Worm (Caenorhabditis elegans): ENCODE measurements around the gene cbd-1.
"Not testable (repeated sequence)": the region's sequence is repeated elsewhere in the genome, so short reads cannot be mapped to it uniquely, and the experiment has no call there.

The cbd-1 gene

DNA sequence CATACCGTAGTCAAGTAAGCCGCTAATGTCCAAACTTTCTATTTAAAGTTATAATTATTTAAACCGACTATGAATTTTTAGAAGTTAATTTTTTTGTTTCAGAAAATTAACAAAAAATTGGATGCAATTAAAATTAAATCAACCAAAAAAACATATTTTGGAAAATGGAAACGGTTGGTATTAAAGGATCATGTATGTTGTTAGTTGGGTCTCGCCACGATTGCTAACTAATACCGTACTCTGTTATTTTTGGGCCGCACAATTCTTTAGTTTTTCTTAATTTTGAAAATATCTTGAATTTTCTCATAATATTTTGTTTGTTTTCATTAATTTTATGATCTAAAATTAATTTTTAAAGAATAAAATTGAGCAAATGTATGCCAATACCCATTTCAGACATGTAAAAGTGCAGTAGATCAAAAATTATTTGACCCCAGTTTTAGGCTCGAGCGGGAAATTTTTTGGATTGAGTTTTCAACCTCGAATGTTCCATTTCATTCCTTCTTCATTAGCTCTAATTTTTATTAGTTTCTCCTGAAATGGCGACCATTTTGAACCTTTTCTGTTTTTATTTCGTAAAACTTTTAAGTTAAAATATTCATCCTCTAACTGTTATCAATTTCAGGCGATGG is at the start of gene cbd-1:
Gene cbd-1, plus strand, starts transcription at position 626 of the 632 bp plus-strand sequence.
- TF ChIP-seq tbx-8 (GFP tag; optimal IDR thresholded peaks at IDR 0.05) (no peak), lin-32 (GFP tag; optimal IDR thresholded peaks at IDR 0.05) (no peak), ceh-43 (GFP tag; optimal IDR thresholded peaks at IDR 0.05) (no peak), mls-2 (tag; optimal IDR thresholded peaks at IDR 0.05) (no peak), hlh-1 (tag; optimal IDR thresholded peaks at IDR 0.05) (no peak), nhr-28 (tag; optimal IDR thresholded peaks at IDR 0.05) (no peak), zip-8 (tag; optimal IDR thresholded peaks at IDR 0.05) (no peak), nhr-12 (tag; optimal IDR thresholded peaks at IDR 0.05) (no peak), ces-1 (GFP tag; optimal IDR thresholded peaks at IDR 0.05) (no peak), lsy-2 (tag; optimal IDR thresholded peaks at IDR 0.05) (no peak), ham-2 (GFP tag; optimal IDR thresholded peaks at IDR 0.05) (no peak), unc-39 (tag; optimal IDR thresholded peaks at IDR 0.05) (no peak), sptf-1 (tag; optimal IDR thresholded peaks at IDR 0.05) (no peak), flh-1 (GFP tag; optimal IDR thresholded peaks at IDR 0.05) (no peak), blmp-1 (tag; optimal IDR thresholded peaks at IDR 0.05) (no peak)

DNA sequence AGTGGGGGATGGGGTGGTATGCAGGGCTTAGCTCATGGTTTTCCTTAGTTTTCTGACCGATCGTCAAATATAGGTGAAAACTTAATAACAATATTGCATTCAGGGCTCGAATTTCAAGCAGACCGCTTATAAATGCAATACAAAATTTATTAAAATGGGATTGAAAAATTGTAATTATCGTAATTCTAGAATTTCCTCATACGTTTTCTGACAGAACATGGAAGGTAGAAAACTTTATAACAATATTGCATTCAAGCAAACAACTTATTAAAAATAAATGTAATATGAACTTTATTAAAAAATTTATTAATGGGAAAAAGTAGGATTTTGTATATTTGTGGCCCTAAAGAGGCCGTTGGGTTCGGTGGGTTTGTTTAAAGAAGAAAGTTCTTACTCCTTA is 49.1 kb upstream of the cbd-1 start:
- TF ChIP-seq M03D4.4 (tag; optimal IDR thresholded peaks at IDR 0.05): no peak

DNA sequence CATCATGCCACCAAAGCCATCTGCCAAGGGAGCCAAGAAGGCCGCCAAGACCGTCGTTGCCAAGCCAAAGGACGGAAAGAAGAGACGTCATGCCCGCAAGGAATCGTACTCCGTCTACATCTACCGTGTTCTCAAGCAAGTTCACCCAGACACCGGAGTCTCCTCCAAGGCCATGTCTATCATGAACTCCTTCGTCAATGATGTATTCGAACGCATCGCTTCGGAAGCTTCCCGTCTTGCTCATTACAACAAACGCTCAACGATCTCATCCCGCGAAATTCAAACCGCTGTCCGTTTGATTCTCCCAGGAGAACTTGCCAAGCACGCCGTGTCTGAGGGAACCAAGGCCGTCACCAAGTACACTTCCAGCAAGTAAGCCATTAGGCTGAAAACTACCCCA is 48.0 kb upstream of the cbd-1 start, which contains the start of gene his-48:
Gene his-48, plus strand, starts transcription at position 5 of the 400 bp plus-strand sequence.
- TF ChIP-seq sem-2 (GFP tag; optimal IDR thresholded peaks at IDR 0.05); snpc-4 (tag; optimal IDR thresholded peaks at IDR 0.05); blmp-1 (tag; optimal IDR thresholded peaks at IDR 0.05): not testable (repeated sequence)

DNA sequence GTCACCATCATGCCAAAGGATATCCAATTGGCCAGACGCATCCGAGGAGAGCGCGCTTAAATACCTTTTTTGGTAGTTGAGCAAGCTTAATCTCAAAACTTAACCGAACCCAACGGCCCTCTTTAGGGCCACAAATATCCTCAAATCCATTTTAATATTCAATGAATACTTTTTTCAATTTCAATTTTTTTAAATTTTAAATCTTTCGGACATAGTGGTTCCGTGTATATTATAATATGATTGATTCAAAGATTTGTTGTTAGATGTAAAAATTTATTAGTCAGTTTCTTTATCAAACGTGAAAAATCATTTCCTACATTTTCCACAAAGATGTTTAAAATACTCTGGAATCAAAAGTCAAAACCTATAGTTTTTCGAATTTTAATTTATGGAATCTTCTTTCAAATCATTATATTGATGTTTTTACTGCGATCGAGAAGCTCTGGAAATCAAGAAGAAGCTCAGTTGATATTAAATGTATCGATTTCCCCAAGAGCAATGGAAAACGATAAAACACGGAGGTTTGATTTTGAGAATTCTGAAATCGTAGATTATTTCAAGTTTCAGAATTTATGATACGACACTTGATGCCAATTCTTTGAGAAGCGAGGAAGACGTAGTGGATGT is 45.7 kb upstream of the cbd-1 start, which contains the start of gene B0035.21:
Gene B0035.21, plus strand, starts transcription at position 322 of the 627 bp plus-strand sequence.
- TF ChIP-seq mep-1 (tag; optimal IDR thresholded peaks at IDR 0.05) (no peak), sem-2 (GFP tag; optimal IDR thresholded peaks at IDR 0.05) (no peak), flh-1 (GFP tag; optimal IDR thresholded peaks at IDR 0.05) (no peak), M03D4.4 (tag; optimal IDR thresholded peaks at IDR 0.05) (no peak), drap-1 (GFP tag; optimal IDR thresholded peaks at IDR 0.05) (no peak), nhr-12 (tag; optimal IDR thresholded peaks at IDR 0.05) (no peak), zip-8 (tag; optimal IDR thresholded peaks at IDR 0.05) (no peak), mls-2 (tag; optimal IDR thresholded peaks at IDR 0.05) (no peak), tbx-8 (GFP tag; optimal IDR thresholded peaks at IDR 0.05) (no peak), lsy-2 (tag; optimal IDR thresholded peaks at IDR 0.05) (no peak), nhr-237 (tag; optimal IDR thresholded peaks at IDR 0.05) (no peak), ceh-83 (GFP tag; optimal IDR thresholded peaks at IDR 0.05) (no peak), ceh-43 (GFP tag; optimal IDR thresholded peaks at IDR 0.05) (no peak)

DNA sequence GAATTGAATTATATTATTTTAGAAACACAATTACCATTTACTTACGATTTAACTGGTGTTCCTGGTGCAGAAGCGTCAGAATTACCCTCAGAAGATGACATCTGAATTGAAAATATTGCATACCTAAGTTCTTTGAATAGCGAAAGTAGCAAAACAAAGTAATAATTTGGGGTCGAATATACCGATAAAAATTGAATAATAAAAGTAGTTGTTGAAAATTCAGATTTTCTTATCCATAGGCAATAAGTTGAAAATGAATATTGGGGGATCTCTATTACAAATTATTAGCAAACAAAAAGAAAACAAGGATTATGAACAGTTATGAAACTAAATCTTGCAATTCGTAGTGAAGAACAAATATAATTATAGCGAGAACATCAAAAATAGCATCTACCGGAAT is 43.5 kb upstream of the cbd-1 start, which contains the start of gene leo-1:
Gene leo-1, minus strand, starts transcription at position 101 of the 400 bp plus-strand sequence.
- no peak for TF ChIP-seq M03D4.4 (tag; optimal IDR thresholded peaks at IDR 0.05)
- TF ChIP-seq mab-5 (tag; optimal IDR thresholded peaks at IDR 0.05): no peak
- TF ChIP-seq hlh-1 (tag; optimal IDR thresholded peaks at IDR 0.05): no peak
- no peak for TF ChIP-seq lin-13 (tag; optimal IDR thresholded peaks at IDR 0.05)
- no peak for TF ChIP-seq mls-2 (tag; optimal IDR thresholded peaks at IDR 0.05)
- no peak for TF ChIP-seq elt-3 (tag; optimal IDR thresholded peaks at IDR 0.05)
- no peak for TF ChIP-seq zip-8 (tag; optimal IDR thresholded peaks at IDR 0.05)
- TF ChIP-seq ceh-83 (GFP tag; optimal IDR thresholded peaks at IDR 0.05): no peak
- TF ChIP-seq tbx-8 (GFP tag; optimal IDR thresholded peaks at IDR 0.05): no peak
- no peak for TF ChIP-seq sptf-1 (tag; optimal IDR thresholded peaks at IDR 0.05)
- no peak for TF ChIP-seq pha-4 (tag; optimal IDR thresholded peaks at IDR 0.05)
- TF ChIP-seq nhr-2 (tag; optimal IDR thresholded peaks at IDR 0.05): no peak
- no peak for TF ChIP-seq nhr-28 (tag; optimal IDR thresholded peaks at IDR 0.05)
- TF ChIP-seq nhr-237 (tag; optimal IDR thresholded peaks at IDR 0.05): no peak

DNA sequence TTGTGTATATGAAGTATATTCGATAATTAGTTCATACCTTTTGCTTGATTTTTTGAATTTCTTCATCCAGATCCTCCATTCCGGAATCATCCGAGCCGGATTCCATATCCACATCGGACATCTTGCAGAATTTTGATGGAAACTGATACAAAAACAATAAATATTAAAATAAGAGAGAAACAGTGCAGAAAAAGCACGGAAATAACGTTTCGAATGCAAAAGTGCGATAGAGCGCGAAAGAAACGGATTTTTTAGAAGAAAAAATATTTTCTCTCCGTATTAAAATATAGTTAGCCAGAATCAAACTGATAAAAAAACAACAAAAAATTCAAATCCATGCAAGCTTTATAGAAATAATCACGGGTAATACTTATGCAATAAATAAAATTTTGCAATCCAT is 40.0 kb upstream of the cbd-1 start, which contains the start of gene sart-3:
Gene sart-3, minus strand, starts transcription at position 219 of the 400 bp plus-strand sequence.
- TF ChIP-seq lin-13 (tag; optimal IDR thresholded peaks at IDR 0.05) (no peak), mab-5 (tag; optimal IDR thresholded peaks at IDR 0.05) (no peak), mep-1 (tag; optimal IDR thresholded peaks at IDR 0.05) (no peak), unc-62 (GFP tag; optimal IDR thresholded peaks at IDR 0.05) (no peak), ham-2 (GFP tag; optimal IDR thresholded peaks at IDR 0.05) (no peak), unc-39 (tag; optimal IDR thresholded peaks at IDR 0.05) (no peak), mls-2 (tag; optimal IDR thresholded peaks at IDR 0.05) (no peak), unc-120 (tag; optimal IDR thresholded peaks at IDR 0.05; ENCODE audit: poor library complexity, severe bottlenecking) (no peak), sptf-1 (tag; optimal IDR thresholded peaks at IDR 0.05) (no peak), cnd-1 (tag; optimal IDR thresholded peaks at IDR 0.05) (no peak), ceh-43 (GFP tag; optimal IDR thresholded peaks at IDR 0.05) (no peak)

Measured in whole organism, mixed stage, embryonic.